Worm (Caenorhabditis elegans) whole organism, L4/young adult: ENCODE results near the gene zip-7.
"Not testable (repeated sequence)": the region's sequence is repeated elsewhere in the genome, so short reads cannot be mapped to it uniquely, and the experiment has no call there.

Experiments
- W03F9.2 ChIP-seq: fragments of 150-350 bp; optimal IDR thresholded peaks from 2 replicates; lab custom pipeline; 2014; ENCODE audit warnings: missing biosample characterization, missing genetic modification characterization
- dao-5 ChIP-seq: sonication (generic microtip); optimal IDR thresholded peaks from 2 replicates; lab custom pipeline; 2016; ENCODE audit warnings: missing genotype, missing genetic modification characterization, moderate library complexity, missing compliant biosample characterization
- him-1 ChIP-seq: sonication (generic microtip); optimal IDR thresholded peaks from 2 replicates; lab custom pipeline; 2016; ENCODE audit warnings: missing genotype, missing genetic modification reagents, missing genetic modification characterization, missing compliant biosample characterization

Gene zip-7

ce11 chrIV:16496491-16496890, 9.0 kb downstream of the zip-7 start:
- TF ChIP-seq him-1 (tag; lab: Kevin White, UChicago) (no peak), W03F9.2 (tag; lab: Kevin White, UChicago) (no peak), dao-5 (no peak)

ce11 chrIV:16494007-16494406, 11.5 kb downstream of the zip-7 start:
- no peak for TF ChIP-seq dao-5
- TF ChIP-seq him-1 (tag; lab: Kevin White, UChicago), result no peak
- no peak for TF ChIP-seq W03F9.2 (tag; lab: Kevin White, UChicago)

ce11 chrIV:16492937-16493336, 12.5 kb downstream of the zip-7 start:
- TF ChIP-seq him-1 (tag; lab: Kevin White, UChicago) (no peak), dao-5 (no peak), W03F9.2 (tag; lab: Kevin White, UChicago) (no peak)

- TF ChIP-seq W03F9.2 (tag; lab: Kevin White, UChicago), result peak; percentile 43
- peak; percentile 49 for TF ChIP-seq him-1 (tag; lab: Kevin White, UChicago)
- peak; percentile 12 for TF ChIP-seq dao-5
Measured at ce11 chrIV:16492327-16492726, 13.2 kb downstream of the zip-7 start.

DNA sequence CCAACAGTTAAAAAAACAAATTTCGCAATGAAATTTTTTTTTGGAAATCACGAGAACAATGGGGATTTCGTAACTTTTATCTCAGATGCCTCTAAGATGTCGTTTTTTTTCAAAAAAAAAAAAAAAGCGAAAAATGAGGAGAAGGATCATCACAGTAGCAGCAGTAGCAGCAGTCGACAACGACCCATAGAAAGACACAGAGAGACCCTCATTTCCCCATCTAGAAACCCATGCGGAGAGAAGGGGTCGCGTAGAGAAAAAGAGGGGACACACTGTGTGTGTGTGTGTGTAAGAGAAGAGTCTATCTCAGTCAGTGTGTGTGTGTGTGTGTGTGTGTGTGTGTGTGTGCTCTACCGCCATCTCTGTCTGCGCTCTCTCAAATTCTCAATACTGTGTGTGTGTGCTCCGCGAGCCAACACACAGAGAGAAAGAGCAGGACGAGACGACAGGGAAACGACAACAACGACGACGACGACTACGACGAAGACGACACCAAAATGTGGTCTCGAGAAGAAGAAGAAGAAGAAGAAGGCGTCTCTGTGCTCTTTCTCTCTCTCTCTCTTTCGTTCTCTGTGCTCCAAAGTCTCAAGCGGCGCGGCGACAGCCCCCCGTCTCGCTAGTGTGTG, 14.0 kb downstream of the zip-7 start:
- TF ChIP-seq W03F9.2 (tag; lab: Kevin White, UChicago), result no peak
- TF ChIP-seq dao-5, result no peak
- peak; percentile 89 for TF ChIP-seq him-1 (tag; lab: Kevin White, UChicago)

DNA sequence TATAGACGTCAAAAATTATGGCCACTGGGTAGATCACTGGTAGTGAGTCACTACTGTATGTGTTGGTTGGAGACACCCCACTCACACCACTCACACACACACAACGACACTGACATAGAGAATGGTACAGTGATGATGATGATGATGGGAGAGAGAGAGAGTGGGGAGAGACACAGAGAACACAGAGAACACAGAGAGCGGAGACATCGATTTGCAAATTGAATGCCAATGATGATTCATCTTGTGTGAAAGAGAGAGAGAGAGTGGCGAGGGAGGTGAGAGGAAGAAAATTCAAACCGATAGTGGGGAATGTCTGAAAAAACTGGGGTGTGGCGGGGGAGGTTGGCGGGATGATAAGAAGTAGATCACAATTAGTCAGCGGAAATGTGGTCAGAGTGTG, 15.5 kb downstream of the zip-7 start:
- no peak for TF ChIP-seq him-1 (tag; lab: Kevin White, UChicago)
- peak; percentile 31 for TF ChIP-seq W03F9.2 (tag; lab: Kevin White, UChicago)
- no peak for TF ChIP-seq dao-5

ce11 chrIV:16488921-16489320, 16.6 kb downstream of the zip-7 start, which contains the start of gene rho-1:
rho-1 (minus strand) TSS chrIV:16489021.
- no peak for TF ChIP-seq W03F9.2 (tag; lab: Kevin White, UChicago)
- no peak for TF ChIP-seq dao-5
- TF ChIP-seq him-1 (tag; lab: Kevin White, UChicago), result no peak

ce11 chrIV:16483273-16484204, 21.9 kb downstream of the zip-7 start:
- TF ChIP-seq W03F9.2 (tag; lab: Kevin White, UChicago) (no peak), him-1 (tag; lab: Kevin White, UChicago) (no peak), dao-5 (no peak)

DNA sequence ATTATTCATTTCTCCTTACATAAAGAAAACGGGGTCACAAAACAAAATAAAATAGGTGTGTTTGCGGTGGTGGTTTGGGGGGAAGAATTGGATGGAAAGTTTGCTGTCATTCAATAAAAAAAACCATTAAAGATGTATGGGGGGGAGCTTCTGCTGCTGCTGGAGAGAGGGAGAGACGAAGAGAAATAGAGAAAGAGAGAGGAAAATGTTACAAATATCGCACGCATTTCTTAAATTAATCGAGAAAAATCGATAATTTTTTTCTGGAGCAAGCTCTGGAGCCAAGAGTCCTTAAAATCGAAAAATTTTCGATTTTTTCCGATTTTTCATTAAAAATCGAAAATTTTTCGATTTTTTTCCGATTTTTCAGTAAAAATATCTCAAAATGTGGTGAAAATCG, 22.7 kb downstream of the zip-7 start:
- TF ChIP-seq W03F9.2 (tag; lab: Kevin White, UChicago) (no peak), him-1 (tag; lab: Kevin White, UChicago) (no peak), dao-5 (no peak)

ce11 chrIV:16480888-16481287, 24.6 kb downstream of the zip-7 start, which contains the start of gene Y51H4A.938:
Y51H4A.938 (plus strand) TSS chrIV:16481188.
- TF ChIP-seq him-1 (tag; lab: Kevin White, UChicago); dao-5; W03F9.2 (tag; lab: Kevin White, UChicago): not testable (repeated sequence)

ce11 chrIV:16477169-16477568, 28.3 kb downstream of the zip-7 start, which contains the start of gene Y51H4A.1:
Y51H4A.1 (minus strand) TSS chrIV:16477295.
- TF ChIP-seq W03F9.2 (tag; lab: Kevin White, UChicago) (no peak), dao-5 (no peak), him-1 (tag; lab: Kevin White, UChicago) (no peak)

ce11 chrIV:16476081-16476480, 29.4 kb downstream of the zip-7 start:
- TF ChIP-seq W03F9.2 (tag; lab: Kevin White, UChicago) (no peak), him-1 (tag; lab: Kevin White, UChicago) (no peak), dao-5 (no peak)

DNA sequence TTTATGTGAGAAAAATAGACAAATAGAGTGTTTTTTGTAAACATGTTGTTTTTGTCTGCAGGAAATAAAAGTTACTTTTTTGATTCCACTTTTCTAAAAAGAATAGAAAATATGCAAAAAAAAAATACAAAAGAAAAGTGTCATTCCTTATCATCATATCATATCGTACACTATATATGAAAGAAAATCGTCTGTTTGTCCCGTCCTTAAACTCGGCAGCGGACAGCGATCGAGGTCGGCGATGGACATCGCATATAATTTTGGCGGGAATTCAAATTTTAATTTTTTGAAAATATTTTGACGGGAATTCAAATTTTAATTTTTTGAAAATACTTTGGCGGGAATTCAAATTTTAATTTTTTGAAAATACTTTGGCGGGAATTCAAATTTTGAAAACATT, 33.9 kb downstream of the zip-7 start:
- TF ChIP-seq dao-5 (no peak), him-1 (tag; lab: Kevin White, UChicago) (no peak), W03F9.2 (tag; lab: Kevin White, UChicago) (no peak)

DNA sequence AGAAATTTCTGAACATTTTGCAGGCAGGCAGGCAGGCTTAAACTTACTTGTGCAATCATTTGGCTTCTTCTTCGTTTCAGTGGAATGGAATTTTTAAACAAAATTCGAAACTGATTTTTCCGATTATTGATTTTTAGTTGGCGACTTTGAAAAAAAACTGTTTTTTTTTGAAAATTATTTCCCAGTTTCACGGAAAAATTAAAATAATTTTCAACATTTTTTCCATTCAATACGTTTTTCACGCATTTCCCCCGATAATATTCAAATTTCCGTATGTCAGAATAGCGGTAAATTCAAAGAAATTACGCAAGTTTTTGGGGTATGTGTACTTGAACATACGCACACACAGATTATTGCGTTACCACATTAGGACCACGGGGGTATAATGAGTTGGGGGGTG, 34.6 kb downstream of the zip-7 start, which contains the start of gene VY10G11R.1:
TSS of gene VY10G11R.1 (minus strand) at position 101 of the 400 bp plus-strand sequence.
- not testable (repeated sequence) for TF ChIP-seq W03F9.2 (tag; lab: Kevin White, UChicago); dao-5; him-1 (tag; lab: Kevin White, UChicago)
